Fruit fly (Drosophila melanogaster): Measurements from ENCODE around the gene CG10466.

Gene CG10466

dm6 chr2L:19829353-19829752, 37.4 kb downstream of the CG10466 start:
- TF ChIP-seq CTCF (optimal IDR thresholded peaks at IDR 0.05) = no peak
- TF ChIP-seq CG8478 (optimal IDR thresholded peaks at IDR 0.05) = no peak

- TF ChIP-seq CG8478 (optimal IDR thresholded peaks at IDR 0.05) (no peak), CTCF (optimal IDR thresholded peaks at IDR 0.05) (no peak)
These were observed 39.5 kb downstream of the CG10466 start for dm6 chr2L:19831388-19831787.

dm6 chr2L:19835186-19835585, 43.3 kb downstream of the CG10466 start:
- no peak for TF ChIP-seq CTCF (optimal IDR thresholded peaks at IDR 0.05)
- TF ChIP-seq CG8478 (optimal IDR thresholded peaks at IDR 0.05) = no peak

dm6 chr2L:19836226-19836625, 44.3 kb downstream of the CG10466 start:
- TF ChIP-seq CG8478 (optimal IDR thresholded peaks at IDR 0.05) = no peak
- TF ChIP-seq CTCF (optimal IDR thresholded peaks at IDR 0.05) = no peak

All from S2 (cell line).